Fruit fly (Drosophila melanogaster): ENCODE results near the gene LManII.
A peak's percentile ranks its signal among the peaks of the same experiment; 100 is the strongest.

LManII gene

dm6 chr2L:10506557-10507252 is 49.2 kb downstream of the LManII start, which contains the start of the genes Myo31DF and CG6094 (continued):
- TF ChIP-seq B-H2 (GFP tag; optimal IDR thresholded peaks at IDR 0.05) (peak; percentile 55), twi (tag; optimal IDR thresholded peaks at IDR 0.05) (peak; percentile 23), shn (GFP tag; optimal IDR thresholded peaks at IDR 0.05) (peak; percentile 45), CG1832 (GFP tag; optimal IDR thresholded peaks at IDR 0.05) (no peak), disco-r (GFP tag; optimal IDR thresholded peaks at IDR 0.05) (no peak), tll (GFP tag; optimal IDR thresholded peaks at IDR 0.05) (peak; percentile 40 to 44), zfh1 (GFP tag; IDR thresholded peaks at IDR 0.05) (0 out of 3 replicates have a peak, but pooled peaks have one; percentile 24), CG10543 (GFP tag; optimal IDR thresholded peaks at IDR 0.05) (peak; percentile 44), kah (GFP tag; optimal IDR thresholded peaks at IDR 0.05) (peak; percentile 36), Awh (GFP tag; IDR thresholded peaks at IDR 0.05) (peak; percentile 43; the same call in 1 of the 2 replicates), CG17361 (GFP tag; IDR thresholded peaks at IDR 0.05) (0 out of 3 replicates have a peak, but pooled peaks have one; percentile 31), CG9609 (GFP tag; optimal IDR thresholded peaks at IDR 0.05) (peak; percentile 34), CG18599 (GFP tag; optimal IDR thresholded peaks at IDR 0.05) (peak; percentile 1), vnd (GFP tag; IDR thresholded peaks at IDR 0.05; ENCODE audit: partially characterized antibody) (peak; percentile 24; the same call in 1 of the 3 replicates), Blimp-1 (GFP tag; optimal IDR thresholded peaks at IDR 0.05) (peak; percentile 32), sens-2 (GFP tag; IDR thresholded peaks at IDR 0.05) (0 out of 2 replicates have a peak, but pooled peaks have one; percentile 13), H15 (GFP tag; IDR thresholded peaks at IDR 0.05) (no peak), Asciz (GFP tag; optimal IDR thresholded peaks at IDR 0.05) (no peak), mam (GFP tag; optimal IDR thresholded peaks at IDR 0.05) (peak; percentile 24), slbo (GFP tag; IDR thresholded peaks at IDR 0.05) (peak; percentile 65), TFAM (GFP tag; optimal IDR thresholded peaks at IDR 0.05) (no peak), CG12071 (GFP tag; optimal IDR thresholded peaks at IDR 0.05) (peak; percentile 40), da (GFP tag; optimal IDR thresholded peaks at IDR 0.05) (peak; percentile 24), CG34224 (GFP tag; IDR thresholded peaks at IDR 0.05; ENCODE audit: partially characterized antibody) (no peak), CG6854 (GFP tag; optimal IDR thresholded peaks at IDR 0.05) (peak; percentile 44), CG14710 (tag; optimal IDR thresholded peaks at IDR 0.05) (peak; percentile 81), MBD-R2 (GFP tag; IDR thresholded peaks at IDR 0.05) (peak; percentile 58; the same call in 1 of the 2 replicates), CG3995 (GFP tag; optimal IDR thresholded peaks at IDR 0.05) (no peak), pros (GFP tag; optimal IDR thresholded peaks at IDR 0.05) (no peak), CG4360 (GFP tag; IDR thresholded peaks at IDR 0.05) (peak; percentile 10; the same call in 1 of the 2 replicates), CG18011 (GFP tag; optimal IDR thresholded peaks at IDR 0.05) (peak; percentile 27), CG2199 (GFP tag; IDR thresholded peaks at IDR 0.05) (peak; percentile 87; the same call in 2 of the 3 replicates), CG16815 (GFP tag; optimal IDR thresholded peaks at IDR 0.05) (no peak), CG1603 (tag; optimal IDR thresholded peaks at IDR 0.05) (peak; percentile 81), exex (tag; optimal IDR thresholded peaks at IDR 0.05) (peak; percentile 19), caup (GFP tag; optimal IDR thresholded peaks at IDR 0.05; ENCODE audit: severe bottlenecking) (peak; percentile 37), ewg (GFP tag; optimal IDR thresholded peaks at IDR 0.05) (peak; percentile 41), Ptx1 (GFP tag; IDR thresholded peaks at IDR 0.05) (peak; percentile 22; the same call in 1 of the 2 replicates), Optix (GFP tag; IDR thresholded peaks at IDR 0.05) (0 out of 3 replicates have a peak, but pooled peaks have one; percentile 8), eyg (GFP tag; optimal IDR thresholded peaks at IDR 0.05) (no peak), HmgD (GFP tag; optimal IDR thresholded peaks at IDR 0.05) (peak; percentile 56), CG3407 (GFP tag; optimal IDR thresholded peaks at IDR 0.05) (no peak), CG17328 (GFP tag; IDR thresholded peaks at IDR 0.05) (0 out of 2 replicates have a peak, but pooled peaks have one; percentile 29), Dad (GFP tag; optimal IDR thresholded peaks at IDR 0.05) (peak; percentile 55), Fer3 (tag; optimal IDR thresholded peaks at IDR 0.05) (peak; percentile 15), CG11456 (GFP tag; IDR thresholded peaks at IDR 0.05) (peak; percentile 66), sd (tag; optimal IDR thresholded peaks at IDR 0.05) (peak; percentile 65), CG13894 (tag; optimal IDR thresholded peaks at IDR 0.05) (peak; percentile 19)

Data from whole organism, embryonic.